Worm (Caenorhabditis elegans): ENCODE results near the gene fbxa-144.

- no peak for TF ChIP-seq ceh-24 (tag; optimal IDR thresholded peaks at IDR 0.05)
- TF ChIP-seq fkh-10 (GFP tag; optimal IDR thresholded peaks at IDR 0.05), result no peak
- TF ChIP-seq mec-3 (tag; optimal IDR thresholded peaks at IDR 0.05; ENCODE audit: borderline replicate concordance), result no peak
- no peak for TF ChIP-seq hlh-30 (tag; optimal IDR thresholded peaks at IDR 0.05; ENCODE audit: insufficient read depth)
Measured at ce11 chrV:16175227-16175626, 42.6 kb upstream of the fbxa-144 start.
